Fruit fly (Drosophila melanogaster) whole organism, embryonic: Measurements from ENCODE around the gene dpr14.

ENCODE experiments used
- Ada2b ChIP-seq: fragments of 200-800 bp; sonication (Bioruptor generic); IDR thresholded peaks from 2 replicates; pipeline ENCODE4 v1.3.6; 2022; ENCODE audit warnings: missing biosample characterization, missing genetic modification characterization
- CG10321 ChIP-seq: fragments of 200-800 bp; sonication (Bioruptor generic); IDR thresholded peaks from 2 replicates; pipeline ENCODE4 v1.3.6; 2022; ENCODE audit warnings: missing biosample characterization, missing genetic modification characterization
- CG11723 ChIP-seq: fragments of 200-800 bp; sonication (Bioruptor generic); optimal IDR thresholded peaks from 2 replicates; lab custom pipeline; 2017; ENCODE audit warnings: missing biosample characterization, mild to moderate bottlenecking, missing genetic modification characterization
- CG12299 ChIP-seq: fragments of 200-800 bp; sonication (Bioruptor generic); optimal IDR thresholded peaks from 2 replicates; lab custom pipeline; 2018; ENCODE audit warnings: missing biosample characterization, mild to moderate bottlenecking, missing genetic modification characterization
- CG13287 ChIP-seq: fragments of 200-800 bp; sonication (Bioruptor generic); IDR thresholded peaks from 2 replicates; pipeline ENCODE4 v1.3.6; 2022; ENCODE audit warnings: missing biosample characterization, missing genetic modification characterization; ENCODE audit not compliant: partially characterized antibody
- CG15479 ChIP-seq: fragments of 200-800 bp; sonication (Bioruptor generic); optimal IDR thresholded peaks from 3 replicates; lab custom pipeline; 2019; ENCODE audit warnings: missing biosample characterization, mild to moderate bottlenecking, missing genetic modification characterization, moderate library complexity
- CG16779 ChIP-seq: fragments of 200-800 bp; sonication (Bioruptor generic); IDR thresholded peaks from 2 replicates; pipeline ENCODE4 v1.3.6; 2022; ENCODE audit warnings: missing biosample characterization, missing genetic modification characterization
- CG16815 ChIP-seq: fragments of 200-800 bp; sonication (Bioruptor generic); optimal IDR thresholded peaks from 3 replicates; lab custom pipeline; 2017; ENCODE audit warnings: missing biosample characterization, mild to moderate bottlenecking, missing genetic modification characterization
- CG1792 ChIP-seq: fragments of 200-800 bp; sonication (Bioruptor generic); optimal IDR thresholded peaks from 2 replicates; lab custom pipeline; 2016; ENCODE audit warnings: missing biosample characterization, missing genetic modification characterization
- CG1832 ChIP-seq: fragments of 200-800 bp; sonication (Bioruptor generic); optimal IDR thresholded peaks from 2 replicates; lab custom pipeline; 2017; ENCODE audit warnings: missing biosample characterization, mild to moderate bottlenecking, missing genetic modification characterization, inconsistent platforms
- CG30403 ChIP-seq: fragments of 200-800 bp; sonication (Bioruptor generic); optimal IDR thresholded peaks from 3 replicates; lab custom pipeline; 2016; ENCODE audit warnings: missing biosample characterization, missing genetic modification characterization
- CG3163 ChIP-seq: fragments of 200-800 bp; sonication (Bioruptor generic); optimal IDR thresholded peaks from 3 replicates; lab custom pipeline; 2016; ENCODE audit warnings: missing biosample characterization, missing genetic modification characterization
- CG4328 ChIP-seq: fragments of 200-800 bp; sonication (Bioruptor generic); optimal IDR thresholded peaks from 3 replicates; lab custom pipeline; 2017; ENCODE audit warnings: missing biosample characterization, missing genetic modification reagents, missing genetic modification characterization
- CG4707 ChIP-seq: fragments of 200-800 bp; sonication (Bioruptor generic); optimal IDR thresholded peaks from 2 replicates; lab custom pipeline; 2018; ENCODE audit warnings: missing biosample characterization, mild to moderate bottlenecking, missing genetic modification characterization, moderate library complexity
- CG7357 ChIP-seq: fragments of 200-800 bp; sonication (Bioruptor generic); IDR thresholded peaks from 3 replicates; pipeline ENCODE4 v1.3.6; 2022; ENCODE audit warnings: missing biosample characterization, missing genetic modification characterization
- CG7372 ChIP-seq: fragments of 200-800 bp; sonication (Bioruptor generic); IDR thresholded peaks from 2 replicates; pipeline ENCODE4 v1.3.6; 2022; ENCODE audit warnings: missing biosample characterization, missing genetic modification characterization
- CG8281 ChIP-seq: fragments of 200-800 bp; sonication (Bioruptor generic); optimal IDR thresholded peaks from 2 replicates; lab custom pipeline; 2018; ENCODE audit warnings: missing biosample characterization, mild to moderate bottlenecking, missing genetic modification characterization, moderate library complexity
- D19B ChIP-seq: fragments of 200-800 bp; sonication (Bioruptor generic); optimal IDR thresholded peaks from 2 replicates; lab custom pipeline; 2017; ENCODE audit warnings: missing biosample characterization, mild to moderate bottlenecking, missing genetic modification characterization
- Deaf1 ChIP-seq: fragments of 200-800 bp; optimal IDR thresholded peaks from 3 replicates; lab custom pipeline; 2019; ENCODE audit warnings: missing biosample characterization, mild to moderate bottlenecking, missing genetic modification characterization, moderate library complexity
- Doc3 ChIP-seq: fragments of 200-800 bp; sonication (Bioruptor generic); IDR thresholded peaks from 3 replicates; pipeline ENCODE4 v1.3.6; 2022; ENCODE audit warnings: missing biosample characterization, missing genetic modification characterization; ENCODE audit not compliant: partially characterized antibody
- Elba2 ChIP-seq: fragments of 200-800 bp; sonication (Bioruptor generic); optimal IDR thresholded peaks from 3 replicates; lab custom pipeline; 2016; ENCODE audit warnings: missing biosample characterization, missing genetic modification characterization
- Fer1 ChIP-seq: fragments of 200-800 bp; sonication (Bioruptor generic); optimal IDR thresholded peaks from 2 replicates; lab custom pipeline; 2017; ENCODE audit warnings: missing biosample characterization, mild to moderate bottlenecking, missing genetic modification characterization
- H2.0 ChIP-seq: fragments of 200-800 bp; sonication (Bioruptor generic); IDR thresholded peaks from 2 replicates; pipeline ENCODE4 v1.3.6; 2022; ENCODE audit warnings: missing biosample characterization, missing genetic modification characterization
- MTF-1 ChIP-seq: fragments of 200-800 bp; sonication (Bioruptor generic); optimal IDR thresholded peaks from 2 replicates; lab custom pipeline; 2018; ENCODE audit warnings: missing biosample characterization, mild to moderate bottlenecking, missing genetic modification characterization, borderline replicate concordance
- Med ChIP-seq: fragments of 200-800 bp; sonication (Bioruptor generic); peaks from one replicate; lab custom pipeline; 2016; ENCODE audit warnings: missing biosample characterization, missing genetic modification characterization, mild to moderate bottlenecking, inconsistent platforms, moderate library complexity
- Myb ChIP-seq: fragments of 200-800 bp; sonication (Bioruptor generic); optimal IDR thresholded peaks from 2 replicates; lab custom pipeline; 2016; ENCODE audit warnings: missing biosample characterization, missing genetic modification characterization
- Pdp1 ChIP-seq, 2 experiments: fragments of 200-800 bp; sonication (Bioruptor generic); optimal IDR thresholded peaks; 3 replicates each; lab custom pipeline; 2016; ENCODE audit warnings: missing biosample characterization in 2 of 2, missing genetic modification characterization in 2 of 2, mild to moderate bottlenecking in 1 of 2, moderate library complexity in 1 of 2
- Sox100B ChIP-seq: fragments of 200-800 bp; sonication (Bioruptor generic); optimal IDR thresholded peaks from 3 replicates; lab custom pipeline; 2018; ENCODE audit warnings: missing biosample characterization, mild to moderate bottlenecking, missing genetic modification characterization
- Taf1 ChIP-seq: fragments of 200-800 bp; sonication (Bioruptor generic); IDR thresholded peaks from 2 replicates; pipeline ENCODE4 v1.3.6; 2022; ENCODE audit warnings: missing biosample characterization, missing genetic modification characterization
- crc ChIP-seq: fragments of 200-800 bp; sonication (Bioruptor generic); optimal IDR thresholded peaks from 2 replicates; lab custom pipeline; 2016; ENCODE audit warnings: missing biosample characterization, missing genetic modification characterization
- crp ChIP-seq, 2 experiments: fragments of 200-800 bp; sonication (Bioruptor generic); optimal IDR thresholded peaks; 2 replicates in 1 of 2; 3 replicates in 1 of 2; lab custom pipeline; 2017; ENCODE audit warnings: missing biosample characterization in 2 of 2, missing genetic modification characterization in 2 of 2, mild to moderate bottlenecking in 1 of 2, moderate library complexity in 1 of 2
- danr ChIP-seq: fragments of 200-800 bp; sonication (Bioruptor generic); IDR thresholded peaks from 2 replicates; pipeline ENCODE4 v1.3.6; 2022; ENCODE audit warnings: missing biosample characterization, missing genetic modification characterization
- eyg ChIP-seq: fragments of 200-800 bp; sonication (Bioruptor generic); optimal IDR thresholded peaks from 3 replicates; lab custom pipeline; 2016; ENCODE audit warnings: missing biosample characterization, missing genetic modification characterization
- fd64A ChIP-seq: fragments of 200-800 bp; sonication (Bioruptor generic); optimal IDR thresholded peaks from 3 replicates; lab custom pipeline; 2018; ENCODE audit warnings: missing biosample characterization, mild to moderate bottlenecking, missing genetic modification characterization
- gt ChIP-seq: fragments of 200-800 bp; sonication (Bioruptor generic); IDR thresholded peaks from 2 replicates; pipeline ENCODE4 v1.3.6; 2022; ENCODE audit warnings: missing biosample characterization, missing genetic modification characterization
- klu ChIP-seq: fragments of 200-800 bp; sonication (Bioruptor generic); IDR thresholded peaks from 2 replicates; pipeline ENCODE4 v1.3.6; 2022; ENCODE audit warnings: missing biosample characterization, missing genetic modification characterization
- kni ChIP-seq: fragments of 200-800 bp; sonication (Bioruptor generic); optimal IDR thresholded peaks from 3 replicates; lab custom pipeline; 2017; ENCODE audit warnings: mild to moderate bottlenecking, missing biosample characterization, missing genetic modification reagents, missing genetic modification characterization
- phol ChIP-seq: fragments of 200-800 bp; sonication (Bioruptor generic); optimal IDR thresholded peaks from 3 replicates; lab custom pipeline; 2018; ENCODE audit warnings: missing biosample characterization, mild to moderate bottlenecking, missing genetic modification characterization, moderate library complexity
- pum ChIP-seq: fragments of 200-800 bp; sonication (Bioruptor generic); optimal IDR thresholded peaks from 2 replicates; lab custom pipeline; 2016; ENCODE audit warnings: missing biosample characterization, missing genetic modification characterization
- row ChIP-seq: fragments of 200-800 bp; sonication (Bioruptor generic); IDR thresholded peaks from 3 replicates; pipeline ENCODE4 v1.3.6; 2022; ENCODE audit warnings: missing biosample characterization, missing genetic modification characterization
- schlank ChIP-seq: fragments of 200-800 bp; sonication (Bioruptor generic); optimal IDR thresholded peaks from 2 replicates; lab custom pipeline; 2018; ENCODE audit warnings: missing biosample characterization, mild to moderate bottlenecking, missing genetic modification characterization
- sqz ChIP-seq: fragments of 200-800 bp; sonication (Bioruptor generic); optimal IDR thresholded peaks from 3 replicates; lab custom pipeline; 2018; ENCODE audit warnings: missing biosample characterization, mild to moderate bottlenecking, missing genetic modification characterization
- ssp ChIP-seq: fragments of 200-800 bp; sonication (Bioruptor generic); IDR thresholded peaks from 2 replicates; pipeline ENCODE4 v1.3.6; 2022; ENCODE audit warnings: missing biosample characterization, missing genetic modification characterization
- unpg ChIP-seq: fragments of 200-800 bp; sonication (Bioruptor generic); optimal IDR thresholded peaks from 3 replicates; lab custom pipeline; 2018; ENCODE audit warnings: missing biosample characterization, mild to moderate bottlenecking, missing genetic modification characterization, moderate library complexity
- usp ChIP-seq: fragments of >200 bp; optimal IDR thresholded peaks from 2 replicates; lab custom pipeline; 2017; ENCODE audit warnings: missing biosample characterization, missing genetic modification characterization
- vnd ChIP-seq: fragments of 200-800 bp; sonication (Bioruptor generic); IDR thresholded peaks from 3 replicates; pipeline ENCODE4 v1.3.6; 2022; ENCODE audit warnings: missing biosample characterization, missing genetic modification characterization; ENCODE audit not compliant: partially characterized antibody
- vvl ChIP-seq: fragments of 200-800 bp; sonication (Bioruptor generic); IDR thresholded peaks from 2 replicates; pipeline ENCODE4 v1.3.6; 2022; ENCODE audit warnings: missing biosample characterization, missing genetic modification characterization
- wek ChIP-seq: fragments of 200-800 bp; sonication (Bioruptor generic); optimal IDR thresholded peaks from 3 replicates; lab custom pipeline; 2018; ENCODE audit warnings: missing biosample characterization, mild to moderate bottlenecking, missing genetic modification characterization, moderate library complexity
- yki ChIP-seq: fragments of >200 bp; optimal IDR thresholded peaks from 3 replicates; lab custom pipeline; 2018

Gene dpr14

DNA sequence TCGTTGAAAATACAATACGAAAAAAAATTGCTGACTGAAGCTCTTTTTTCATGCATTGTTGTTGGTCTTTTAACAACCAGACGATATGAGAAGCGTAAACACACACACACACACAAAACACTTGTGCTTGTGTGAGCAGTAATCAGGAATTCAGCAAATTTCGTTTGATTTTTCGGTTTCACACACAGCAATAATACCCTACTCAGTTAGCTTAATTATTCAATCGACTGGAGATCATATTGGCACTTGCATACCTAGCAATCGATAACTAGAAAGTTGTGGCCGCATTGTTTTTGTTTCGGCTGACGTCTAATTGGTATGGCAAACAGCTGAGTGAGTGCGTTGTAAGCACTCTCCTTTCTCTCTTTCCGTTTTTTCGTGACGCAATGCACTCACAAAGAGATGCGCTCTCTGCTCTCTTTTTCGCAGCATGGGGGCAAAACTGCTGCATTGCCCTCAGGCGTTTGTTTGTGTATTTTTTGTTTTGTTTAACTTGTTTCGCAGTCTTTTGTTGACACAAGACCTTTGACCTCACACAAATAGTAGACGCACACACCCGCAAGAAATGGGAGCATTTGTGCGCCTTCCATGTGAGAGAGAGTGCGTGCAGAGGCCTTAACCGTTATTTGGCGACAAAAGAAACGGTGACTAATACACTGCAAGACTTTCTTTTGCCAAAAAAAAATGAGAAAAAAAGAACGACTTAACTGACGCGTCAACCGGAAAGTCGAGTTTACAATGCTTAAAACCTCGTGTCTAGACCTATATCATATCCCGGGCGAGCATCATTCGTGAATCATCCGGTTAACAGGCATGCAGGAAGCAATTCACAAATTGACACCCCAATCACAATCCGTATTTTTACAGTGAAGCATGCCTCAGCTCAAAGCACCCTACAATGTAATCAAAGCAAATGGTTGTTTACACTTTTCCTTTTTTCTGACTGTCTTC is 37.0 kb upstream of the dpr14 start (continued):
- TF ChIP-seq Myb (GFP tag; lab: Kevin White, UChicago): no peak
- no peak for TF ChIP-seq Elba2 (GFP tag; lab: Kevin White, UChicago)
- TF ChIP-seq vvl: peak; percentile 50
- TF ChIP-seq schlank (tag; lab: Kevin White, UChicago): no peak
- TF ChIP-seq vnd: no peak
- peak; percentile 10 for TF ChIP-seq MTF-1
- peak; percentile 31 for TF ChIP-seq unpg (GFP tag; lab: Kevin White, UChicago)
- TF ChIP-seq yki (lab: Kevin White, UChicago): peak; percentile 7
- TF ChIP-seq gt (GFP tag; lab: Robert Waterston, UW): no peak
- TF ChIP-seq CG30403 (GFP tag; lab: Kevin White, UChicago): peak; percentile 30
- no peak for TF ChIP-seq CG7372 (GFP tag; lab: Robert Waterston, UW)
- TF ChIP-seq wek: no peak
- peak; percentile 26 for TF ChIP-seq phol (tag; lab: Kevin White, UChicago)
- TF ChIP-seq Med (GFP tag; lab: Kevin White, UChicago): peak; percentile 85
- peak; percentile 11; the same call in 1 of the 2 replicates for TF ChIP-seq Taf1 (GFP tag; lab: Robert Waterston, UW)
- TF ChIP-seq CG3163 (GFP tag; lab: Kevin White, UChicago): no peak
- no peak for TF ChIP-seq klu (GFP tag; lab: Robert Waterston, UW)
- no peak for TF ChIP-seq CG16779 (GFP tag; lab: Robert Waterston, UW)
- peak; percentile 35 for TF ChIP-seq CG15479 (GFP tag; lab: Kevin White, UChicago)
- TF ChIP-seq Pdp1 (GFP tag; optimal IDR thresholded peaks at IDR 0.05; lab: Kevin White, UChicago): peak in 1 of 2 experiments; percentile 93
- no peak for TF ChIP-seq crc (GFP tag; lab: Kevin White, UChicago)
- no peak for TF ChIP-seq CG4707
- peak in 1 of 2 experiments; percentile 54 for TF ChIP-seq crp (GFP tag; optimal IDR thresholded peaks at IDR 0.05; lab: Kevin White, UChicago)
- TF ChIP-seq CG1792 (GFP tag; lab: Kevin White, UChicago): no peak
- peak; percentile 42 for TF ChIP-seq Deaf1
- no peak for TF ChIP-seq danr (GFP tag; lab: Robert Waterston, UW)
- TF ChIP-seq row: peak; percentile 39
- no peak for TF ChIP-seq CG11723 (GFP tag; lab: Kevin White, UChicago)
- TF ChIP-seq Ada2b (GFP tag; lab: Robert Waterston, UW): no peak
- no peak for TF ChIP-seq CG16815 (GFP tag; lab: Kevin White, UChicago)
- TF ChIP-seq usp: no peak
- no peak for TF ChIP-seq pum (GFP tag; lab: Kevin White, UChicago)
- no peak for TF ChIP-seq CG1832 (GFP tag; lab: Kevin White, UChicago)
- no peak; the same call in 1 of the 2 replicates for TF ChIP-seq CG13287 (GFP tag; lab: Robert Waterston, UW)
- no peak for TF ChIP-seq CG4328 (GFP tag; lab: Kevin White, UChicago)
- peak; percentile 27; the same call in 1 of the 3 replicates for TF ChIP-seq Doc3 (GFP tag; lab: Robert Waterston, UW)
- no peak for TF ChIP-seq CG10321 (GFP tag; lab: Robert Waterston, UW)
- TF ChIP-seq fd64A (GFP tag; lab: Kevin White, UChicago): no peak
- TF ChIP-seq Sox100B: no peak
- peak; percentile 51 for TF ChIP-seq D19B (GFP tag; lab: Kevin White, UChicago)
- peak; percentile 42 for TF ChIP-seq kni (GFP tag; lab: Kevin White, UChicago)
- no peak for TF ChIP-seq CG7357 (GFP tag; lab: Robert Waterston, UW)
- peak; percentile 12 for TF ChIP-seq Fer1 (GFP tag; lab: Kevin White, UChicago)
- peak; percentile 94 for TF ChIP-seq sqz (GFP tag; lab: Kevin White, UChicago)
- TF ChIP-seq H2.0 (GFP tag; lab: Robert Waterston, UW): no peak
- no peak for TF ChIP-seq ssp
- TF ChIP-seq CG12299 (tag; lab: Kevin White, UChicago): no peak
- no peak for TF ChIP-seq CG8281
- TF ChIP-seq eyg (GFP tag; lab: Kevin White, UChicago): no peak
